Fruit fly (Drosophila melanogaster) whole organism, embryonic: Measurements from ENCODE around the gene CG4972.

Source experiments
- Bdp1 ChIP-seq: fragments of 200-800 bp; sonication (Bioruptor generic); optimal IDR thresholded peaks from 3 replicates; lab custom pipeline; 2016; ENCODE audit warnings: missing biosample characterization, missing genetic modification characterization
- Blimp-1 ChIP-seq: fragments of 200-800 bp; sonication (Bioruptor generic); optimal IDR thresholded peaks from 3 replicates; lab custom pipeline; 2018; ENCODE audit warnings: missing biosample characterization, missing genetic modification characterization, mild to moderate bottlenecking, moderate library complexity, missing genetic modification reagents
- CG10267 ChIP-seq: fragments of 200-800 bp; sonication (Bioruptor generic); optimal IDR thresholded peaks from 2 replicates; lab custom pipeline; 2018; ENCODE audit warnings: missing biosample characterization, mild to moderate bottlenecking, missing genetic modification characterization, moderate library complexity
- CG10366 ChIP-seq: fragments of 200-800 bp; sonication (Bioruptor generic); IDR thresholded peaks from 2 replicates; pipeline ENCODE4 v1.3.6; 2022; ENCODE audit warnings: missing biosample characterization, missing genetic modification characterization
- CG11456 ChIP-seq: fragments of 200-800 bp; sonication (Bioruptor generic); IDR thresholded peaks from 3 replicates; pipeline ENCODE4 v1.3.6; 2022; ENCODE audit warnings: missing biosample characterization, missing genetic modification characterization
- CG12659 ChIP-seq: fragments of 200-800 bp; sonication (Bioruptor generic); optimal IDR thresholded peaks from 3 replicates; lab custom pipeline; 2017; ENCODE audit warnings: mild to moderate bottlenecking, missing biosample characterization, missing genetic modification reagents, missing genetic modification characterization
- CG12769 ChIP-seq: fragments of 200-800 bp; sonication (Bioruptor generic); optimal IDR thresholded peaks from 2 replicates; lab custom pipeline; 2019; ENCODE audit warnings: missing biosample characterization, mild to moderate bottlenecking, missing genetic modification characterization, moderate library complexity
- CG13287 ChIP-seq: fragments of 200-800 bp; sonication (Bioruptor generic); IDR thresholded peaks from 2 replicates; pipeline ENCODE4 v1.3.6; 2022; ENCODE audit warnings: missing biosample characterization, missing genetic modification characterization; ENCODE audit not compliant: partially characterized antibody
- CG13624 ChIP-seq: fragments of 200-800 bp; sonication (Bioruptor generic); optimal IDR thresholded peaks from 2 replicates; lab custom pipeline; 2016; ENCODE audit warnings: missing biosample characterization, missing genetic modification characterization
- CG13894 ChIP-seq: fragments of 200-800 bp; sonication (Bioruptor generic); optimal IDR thresholded peaks from 3 replicates; lab custom pipeline; 2018; ENCODE audit warnings: missing biosample characterization, mild to moderate bottlenecking, missing genetic modification characterization, moderate library complexity
- CG14860 ChIP-seq: fragments of 200-800 bp; sonication (Bioruptor generic); IDR thresholded peaks from 3 replicates; pipeline ENCODE4 v1.3.6; 2022; ENCODE audit warnings: missing biosample characterization, missing genetic modification characterization; ENCODE audit not compliant: partially characterized antibody
- CG15011 ChIP-seq: fragments of 200-800 bp; sonication (Bioruptor generic); optimal IDR thresholded peaks from 3 replicates; lab custom pipeline; 2018; ENCODE audit warnings: missing biosample characterization, mild to moderate bottlenecking, missing genetic modification characterization
- CG17612 ChIP-seq: fragments of 200-800 bp; sonication (Bioruptor generic); IDR thresholded peaks from 2 replicates; pipeline ENCODE4 v1.3.6; 2022; ENCODE audit warnings: missing biosample characterization, missing genetic modification characterization
- CG2129 ChIP-seq: fragments of 200-800 bp; sonication (Bioruptor generic); IDR thresholded peaks from 2 replicates; pipeline ENCODE4 v1.3.6; 2022; ENCODE audit warnings: missing biosample characterization, missing genetic modification characterization; ENCODE audit not compliant: partially characterized antibody
- CG2712 ChIP-seq: fragments of 200-800 bp; optimal IDR thresholded peaks from 3 replicates; lab custom pipeline; 2019; ENCODE audit warnings: missing biosample characterization, mild to moderate bottlenecking, missing genetic modification characterization, moderate library complexity
- CG3726 ChIP-seq: fragments of 200-800 bp; sonication (Bioruptor generic); IDR thresholded peaks from 3 replicates; pipeline ENCODE4, ENCODE4 v1.3.6; 2022; ENCODE audit warnings: missing biosample characterization, missing genetic modification characterization
- CG4424 ChIP-seq: fragments of 200-800 bp; sonication (Bioruptor generic); optimal IDR thresholded peaks from 3 replicates; lab custom pipeline; 2016; ENCODE audit warnings: missing biosample characterization, missing genetic modification characterization
- CG4617 ChIP-seq: fragments of 200-800 bp; sonication (Bioruptor generic); optimal IDR thresholded peaks from 3 replicates; lab custom pipeline; 2016; ENCODE audit warnings: missing biosample characterization, missing genetic modification characterization, borderline replicate concordance
- CG5953 ChIP-seq: fragments of 200-800 bp; sonication (Bioruptor generic); IDR thresholded peaks from 2 replicates; pipeline ENCODE4 v1.3.6; 2022; ENCODE audit warnings: missing biosample characterization, missing genetic modification characterization
- CG7928 ChIP-seq: fragments of 200-800 bp; sonication (Bioruptor generic); optimal IDR thresholded peaks from 2 replicates; lab custom pipeline; 2017; ENCODE audit warnings: missing biosample characterization, mild to moderate bottlenecking, missing genetic modification characterization
- CG8944 ChIP-seq: fragments of 200-800 bp; sonication (Bioruptor generic); optimal IDR thresholded peaks from 3 replicates; lab custom pipeline; 2016; ENCODE audit warnings: missing biosample characterization, missing genetic modification characterization
- Dbx ChIP-seq: fragments of 200-800 bp; sonication (Bioruptor generic); IDR thresholded peaks from 3 replicates; pipeline ENCODE4 v1.3.6; 2022; ENCODE audit warnings: missing biosample characterization, missing genetic modification characterization
- Dfd ChIP-seq, 2 experiments: fragments of >200 bp; optimal IDR thresholded peaks; 2 replicates each; lab custom pipeline; 2017; ENCODE audit warnings: missing biosample characterization in 2 of 2, missing genetic modification characterization in 2 of 2
- Dll ChIP-seq: fragments of 200-800 bp; sonication (Bioruptor generic); IDR thresholded peaks from 4 replicates; pipeline ENCODE4 v1.3.6; 2022; ENCODE audit warnings: missing biosample characterization, missing genetic modification characterization; ENCODE audit not compliant: partially characterized antibody
- E2f1 ChIP-seq: fragments of 200-800 bp; sonication (Bioruptor generic); IDR thresholded peaks from 2 replicates; pipeline ENCODE4 v1.3.6; 2022; ENCODE audit warnings: missing biosample characterization, missing genetic modification characterization
- ERR ChIP-seq: fragments of 200-800 bp; sonication (Bioruptor generic); optimal IDR thresholded peaks from 2 replicates; lab custom pipeline; 2016; ENCODE audit warnings: missing biosample characterization, missing genetic modification characterization
- Jarid2 ChIP-seq: fragments of 200-800 bp; sonication (Bioruptor generic); optimal IDR thresholded peaks from 3 replicates; lab custom pipeline; 2017; ENCODE audit warnings: mild to moderate bottlenecking, missing biosample characterization, missing genetic modification reagents, missing genetic modification characterization
- Poxn ChIP-seq: fragments of 200-800 bp; sonication (Bioruptor generic); IDR thresholded peaks from 2 replicates; pipeline ENCODE4 v1.3.6; 2022; ENCODE audit warnings: missing biosample characterization, missing genetic modification characterization
- Ssrp ChIP-seq: fragments of 200-800 bp; sonication (Bioruptor generic); optimal IDR thresholded peaks from 2 replicates; lab custom pipeline; 2018; ENCODE audit warnings: missing biosample characterization, mild to moderate bottlenecking, missing genetic modification characterization, moderate library complexity
- Vsx1 ChIP-seq: fragments of 200-800 bp; sonication (Bioruptor generic); optimal IDR thresholded peaks from 2 replicates; lab custom pipeline; 2017; ENCODE audit warnings: missing biosample characterization, mild to moderate bottlenecking, missing genetic modification characterization, missing genetic modification reagents
- ac ChIP-seq: fragments of 200-800 bp; sonication (Bioruptor generic); optimal IDR thresholded peaks from 3 replicates; lab custom pipeline; 2017; ENCODE audit warnings: missing biosample characterization, mild to moderate bottlenecking, missing genetic modification characterization
- ash1 ChIP-seq: fragments of 200-800 bp; sonication (Bioruptor generic); optimal IDR thresholded peaks from 2 replicates; lab custom pipeline; 2018; ENCODE audit warnings: missing biosample characterization, mild to moderate bottlenecking, missing genetic modification characterization
- cas ChIP-seq: fragments of 200-800 bp; sonication (Bioruptor generic); IDR thresholded peaks from 2 replicates; pipeline ENCODE4 v1.3.6; 2022; ENCODE audit warnings: missing biosample characterization, missing genetic modification characterization
- cg ChIP-seq: fragments of 200-800 bp; sonication (Bioruptor generic); optimal IDR thresholded peaks from 3 replicates; lab custom pipeline; 2019; ENCODE audit warnings: missing biosample characterization, mild to moderate bottlenecking, missing genetic modification characterization, moderate library complexity
- cwo ChIP-seq: fragments of 200-800 bp; sonication (Bioruptor generic); optimal IDR thresholded peaks from 3 replicates; lab custom pipeline; 2017; ENCODE audit warnings: missing biosample characterization, missing genetic modification characterization, mild to moderate bottlenecking, moderate library complexity, missing genetic modification reagents
- dysf ChIP-seq: fragments of 200-800 bp; sonication (Bioruptor generic); IDR thresholded peaks from 3 replicates; pipeline ENCODE4 v1.3.6; 2022; ENCODE audit warnings: missing biosample characterization, missing genetic modification characterization
- eve ChIP-seq, 2 experiments: fragments of >200 bp; optimal IDR thresholded peaks; 2 replicates each; lab custom pipeline; 2017; ENCODE audit warnings: missing biosample characterization in 2 of 2, missing genetic modification characterization in 2 of 2
- gt ChIP-seq: fragments of 200-800 bp; sonication (Bioruptor generic); IDR thresholded peaks from 2 replicates; pipeline ENCODE4 v1.3.6; 2022; ENCODE audit warnings: missing biosample characterization, missing genetic modification characterization
- hb ChIP-seq: fragments of 200-800 bp; sonication (Bioruptor generic); IDR thresholded peaks from 3 replicates; pipeline ENCODE4 v1.3.6; 2022; ENCODE audit warnings: missing biosample characterization, missing genetic modification characterization; ENCODE audit not compliant: partially characterized antibody
- hbn ChIP-seq: fragments of 200-800 bp; sonication (Bioruptor generic); IDR thresholded peaks from 2 replicates; pipeline ENCODE4 v1.3.6; 2022; ENCODE audit warnings: missing biosample characterization, missing genetic modification characterization; ENCODE audit not compliant: partially characterized antibody
- klu ChIP-seq: fragments of 200-800 bp; sonication (Bioruptor generic); IDR thresholded peaks from 2 replicates; pipeline ENCODE4 v1.3.6; 2022; ENCODE audit warnings: missing biosample characterization, missing genetic modification characterization
- kni ChIP-seq: fragments of 200-800 bp; sonication (Bioruptor generic); optimal IDR thresholded peaks from 3 replicates; lab custom pipeline; 2017; ENCODE audit warnings: mild to moderate bottlenecking, missing biosample characterization, missing genetic modification reagents, missing genetic modification characterization
- lilli ChIP-seq: fragments of 200-800 bp; sonication (Bioruptor generic); optimal IDR thresholded peaks from 3 replicates; lab custom pipeline; 2016; ENCODE audit warnings: missing biosample characterization, missing genetic modification characterization
- otp ChIP-seq: fragments of 200-800 bp; sonication (Bioruptor generic); IDR thresholded peaks from 3 replicates; pipeline ENCODE4, ENCODE4 v1.3.6; 2022; ENCODE audit warnings: missing biosample characterization, missing genetic modification characterization
- pfk ChIP-seq: fragments of 200-800 bp; sonication (Bioruptor generic); optimal IDR thresholded peaks from 2 replicates; lab custom pipeline; 2018; ENCODE audit warnings: missing biosample characterization, mild to moderate bottlenecking, missing genetic modification characterization, moderate library complexity
- row ChIP-seq: fragments of 200-800 bp; sonication (Bioruptor generic); IDR thresholded peaks from 3 replicates; pipeline ENCODE4 v1.3.6; 2022; ENCODE audit warnings: missing biosample characterization, missing genetic modification characterization
- slp2 ChIP-seq: fragments of 200-800 bp; sonication (Bioruptor generic); optimal IDR thresholded peaks from 2 replicates; lab custom pipeline; 2016; ENCODE audit warnings: missing biosample characterization, missing genetic modification characterization
- stc ChIP-seq: fragments of 200-800 bp; sonication (Bioruptor generic); IDR thresholded peaks from 2 replicates; pipeline ENCODE4 v1.3.6; 2022; ENCODE audit warnings: missing biosample characterization, missing genetic modification characterization
- tx ChIP-seq: fragments of 200-800 bp; sonication (Bioruptor generic); optimal IDR thresholded peaks from 2 replicates; lab custom pipeline; 2016; ENCODE audit warnings: missing biosample characterization, missing genetic modification characterization
- wek ChIP-seq: fragments of 200-800 bp; sonication (Bioruptor generic); optimal IDR thresholded peaks from 3 replicates; lab custom pipeline; 2018; ENCODE audit warnings: missing biosample characterization, mild to moderate bottlenecking, missing genetic modification characterization, moderate library complexity
- wor ChIP-seq: fragments of 200-800 bp; sonication (Bioruptor generic); IDR thresholded peaks from 2 replicates; pipeline ENCODE4 v1.3.6; 2022; ENCODE audit warnings: missing biosample characterization, missing genetic modification characterization

CG4972 gene

dm6 chr2L:10269854-10270253 is 44.7 kb upstream of the CG4972 start, which contains the start of gene Mulk (continued):
- TF ChIP-seq Blimp-1 (GFP tag; lab: Kevin White, UChicago) (no peak), CG13894 (tag; lab: Kevin White, UChicago) (no peak), otp (GFP tag; lab: Robert Waterston, UW) (no peak), CG15011 (GFP tag; lab: Kevin White, UChicago) (no peak), tx (GFP tag; lab: Kevin White, UChicago) (no peak), gt (GFP tag; lab: Robert Waterston, UW) (no peak), CG12769 (tag; lab: Kevin White, UChicago) (no peak), Bdp1 (GFP tag; lab: Kevin White, UChicago) (no peak), CG13287 (GFP tag; lab: Robert Waterston, UW) (no peak), Jarid2 (GFP tag; lab: Kevin White, UChicago) (no peak), pfk (GFP tag; lab: Kevin White, UChicago) (peak; percentile 91), kni (no peak), lilli (GFP tag; lab: Kevin White, UChicago) (no peak), Poxn (GFP tag; lab: Robert Waterston, UW) (no peak), CG10267 (tag; lab: Kevin White, UChicago) (no peak), cas (GFP tag; lab: Robert Waterston, UW) (no peak), CG7928 (GFP tag; lab: Kevin White, UChicago) (no peak), CG5953 (no peak), CG3726 (GFP tag; lab: Robert Waterston, UW) (no peak), CG17612 (GFP tag; lab: Robert Waterston, UW) (no peak), row (peak; percentile 14; the same call in 1 of the 3 replicates), slp2 (GFP tag; lab: Kevin White, UChicago) (no peak), ash1 (no peak), CG11456 (no peak), Ssrp (tag; lab: Kevin White, UChicago) (no peak), hbn (GFP tag; lab: Robert Waterston, UW) (peak; percentile 36; the same call in 1 of the 2 replicates), wek (GFP tag; lab: Kevin White, UChicago) (peak; percentile 98), stc (GFP tag; lab: Robert Waterston, UW) (no peak), Dbx (GFP tag; lab: Robert Waterston, UW) (no peak), Dfd (GFP tag; optimal IDR thresholded peaks at IDR 0.05; lab: Kevin White, UChicago) (no peak), CG2712 (no peak), ac (GFP tag; lab: Kevin White, UChicago) (no peak), wor (no peak), CG12659 (GFP tag; lab: Kevin White, UChicago) (no peak), CG10366 (no peak), cg (GFP tag; lab: Kevin White, UChicago) (peak; percentile 72), CG2129 (GFP tag; lab: Robert Waterston, UW) (no peak), CG13624 (GFP tag; lab: Kevin White, UChicago) (no peak), CG8944 (GFP tag; lab: Kevin White, UChicago) (no peak), ERR (GFP tag; lab: Kevin White, UChicago) (no peak), CG4424 (no peak), Dll (GFP tag; lab: Robert Waterston, UW) (0 out of 4 replicates have a peak, but pooled peaks have one; percentile 29), klu (GFP tag; lab: Robert Waterston, UW) (no peak), dysf (GFP tag; lab: Robert Waterston, UW) (no peak), CG14860 (no peak), Vsx1 (no peak), cwo (GFP tag; lab: Kevin White, UChicago) (no peak), hb (no peak), E2f1 (GFP tag; lab: Robert Waterston, UW) (no peak), CG4617 (peak; percentile 5), eve (GFP tag; optimal IDR thresholded peaks at IDR 0.05; lab: Kevin White, UChicago) (peak in 1 of 2 experiments; percentile 40)
